Worm (Caenorhabditis elegans) whole organism, dauer: ENCODE measurements around the gene ceh-74.
"Not testable (repeated sequence)": the region's sequence is repeated elsewhere in the genome, so short reads cannot be mapped to it uniquely, and the experiment has no call there.

Experiments
- unc-62 ChIP-seq: sonication (generic microtip); optimal IDR thresholded peaks from 2 replicates; lab custom pipeline; 2017; ENCODE audit warnings: missing biosample characterization, missing genetic modification reagents, missing genetic modification characterization

Gene ceh-74

ce11 chrV:14177657-14178129 is at the start of gene ceh-74:
Gene ceh-74 (plus strand): TSS chrV:14178079.
- TF ChIP-seq unc-62 (GFP tag; lab: Kevin White, UChicago), result no peak

- no peak for TF ChIP-seq unc-62 (GFP tag; lab: Kevin White, UChicago)
Measured at ce11 chrV:14128858-14129257, 49.0 kb upstream of the ceh-74 start.

ce11 chrV:14130226-14130625 is 47.7 kb upstream of the ceh-74 start:
- TF ChIP-seq unc-62 (GFP tag; lab: Kevin White, UChicago), result no peak

ce11 chrV:14133002-14133763 is 44.7 kb upstream of the ceh-74 start:
- no peak for TF ChIP-seq unc-62 (GFP tag; lab: Kevin White, UChicago)

- TF ChIP-seq unc-62 (GFP tag; lab: Kevin White, UChicago), result no peak
Measured at ce11 chrV:14134757-14135441, 43.0 kb upstream of the ceh-74 start.

ce11 chrV:14136152-14136551 is 41.7 kb upstream of the ceh-74 start:
- no peak for TF ChIP-seq unc-62 (GFP tag; lab: Kevin White, UChicago)

- TF ChIP-seq unc-62 (GFP tag; lab: Kevin White, UChicago), result not testable (repeated sequence)
Measured at ce11 chrV:14137766-14138165, 40.1 kb upstream of the ceh-74 start, which contains the start of gene AH10.4. Gene AH10.4 (minus strand): TSS chrV:14137866.

ce11 chrV:14139252-14140100 is 38.4 kb upstream of the ceh-74 start:
- no peak for TF ChIP-seq unc-62 (GFP tag; lab: Kevin White, UChicago)

- no peak for TF ChIP-seq unc-62 (GFP tag; lab: Kevin White, UChicago)
Measured at ce11 chrV:14140733-14141132, 37.1 kb upstream of the ceh-74 start.

- TF ChIP-seq unc-62 (GFP tag; lab: Kevin White, UChicago), result no peak
Measured at ce11 chrV:14141846-14142245, 36.0 kb upstream of the ceh-74 start.

- TF ChIP-seq unc-62 (GFP tag; lab: Kevin White, UChicago), result no peak
Measured at ce11 chrV:14143634-14144033, 34.2 kb upstream of the ceh-74 start.

ce11 chrV:14145267-14145666 is 32.6 kb upstream of the ceh-74 start, which contains the start of gene par-1:
Gene par-1 (minus strand): TSS chrV:14145367.
- TF ChIP-seq unc-62 (GFP tag; lab: Kevin White, UChicago), result no peak

- TF ChIP-seq unc-62 (GFP tag; lab: Kevin White, UChicago), result no peak
Measured at ce11 chrV:14146199-14146598, 31.7 kb upstream of the ceh-74 start, which contains the start of gene acs-10. Gene acs-10 (plus strand): TSS chrV:14146499.

ce11 chrV:14147114-14147513 is 30.8 kb upstream of the ceh-74 start:
- no peak for TF ChIP-seq unc-62 (GFP tag; lab: Kevin White, UChicago)

ce11 chrV:14149125-14149524 is 28.8 kb upstream of the ceh-74 start:
- no peak for TF ChIP-seq unc-62 (GFP tag; lab: Kevin White, UChicago)
